Worm (Caenorhabditis elegans): ENCODE measurements around the gene cpsf-3.

The cpsf-3 gene

ce11 chrIV:13314181-13314580, 31.5 kb upstream of the cpsf-3 start (continued):
- TF ChIP-seq rec-8 (tag; optimal IDR thresholded peaks at IDR 0.05): no peak
- TF ChIP-seq lsl-1 (GFP tag; optimal IDR thresholded peaks at IDR 0.05): no peak
- TF ChIP-seq efl-1 (GFP tag; optimal IDR thresholded peaks at IDR 0.05): no peak
- TF ChIP-seq somi-1 (GFP tag; optimal IDR thresholded peaks at IDR 0.05): no peak
- TF ChIP-seq madf-10 (tag; optimal IDR thresholded peaks at IDR 0.05): peak; percentile 22
- TF ChIP-seq ztf-22 (GFP tag; optimal IDR thresholded peaks at IDR 0.05): peak; percentile 27
- TF ChIP-seq Y79H2A.3 (GFP tag; conservative IDR thresholded peaks at IDR 0.05): no peak
- peak; percentile 95 for TF ChIP-seq nhr-80 (tag; optimal IDR thresholded peaks at IDR 0.05)
- TF ChIP-seq dox-1 (GFP tag; IDR thresholded peaks at IDR 0.05): peak; percentile 59
- no peak for TF ChIP-seq F33H1.4 (GFP tag; IDR thresholded peaks at IDR 0.05)
- no peak for TF ChIP-seq ceh-91 (GFP tag; IDR thresholded peaks at IDR 0.05)
- no peak for TF ChIP-seq Y67H2A.10 (GFP tag; conservative IDR thresholded peaks at IDR 0.05)
- TF ChIP-seq tlf-1 (GFP tag; optimal IDR thresholded peaks at IDR 0.05): no peak
- TF ChIP-seq aptf-3 (GFP tag; IDR thresholded peaks at IDR 0.05): no peak
- TF ChIP-seq unc-62 (GFP tag; optimal IDR thresholded peaks at IDR 0.05): peak; percentile 44
- no peak for TF ChIP-seq hmg-20 (GFP tag; IDR thresholded peaks at IDR 0.05)
- TF ChIP-seq nfyb-1 (GFP tag; IDR thresholded peaks at IDR 0.05): peak; percentile 74
- TF ChIP-seq B0336.3 (GFP tag; IDR thresholded peaks at IDR 0.05): peak; percentile 51; the same call in 1 of the 2 replicates
- no peak for TF ChIP-seq sdz-38 (tag; optimal IDR thresholded peaks at IDR 0.05)
- TF ChIP-seq nhr-27 (tag; optimal IDR thresholded peaks at IDR 0.05): no peak
- TF ChIP-seq attf-6 (GFP tag; IDR thresholded peaks at IDR 0.05): no peak
- peak; percentile 38 for TF ChIP-seq tbp1 (GFP tag; optimal IDR thresholded peaks at IDR 0.05)
- TF ChIP-seq ztf-26 (tag; optimal IDR thresholded peaks at IDR 0.05): peak; percentile 3
- TF ChIP-seq pbrm-1 (GFP tag; IDR thresholded peaks at IDR 0.05): no peak
- peak; percentile 26 for TF ChIP-seq lin-40 (tag; optimal IDR thresholded peaks at IDR 0.05)
- TF ChIP-seq hmg-1.2 (GFP tag; IDR thresholded peaks at IDR 0.05): peak; percentile 13; the same call in 1 of the 2 replicates
- no peak for TF ChIP-seq lin-54 (GFP tag; optimal IDR thresholded peaks at IDR 0.05)
- no peak for TF ChIP-seq Y56A3A.18 (GFP tag; IDR thresholded peaks at IDR 0.05)
- no peak for TF ChIP-seq ets-4 (GFP tag; optimal IDR thresholded peaks at IDR 0.05)
- no peak for TF ChIP-seq nfya-2 (GFP tag; IDR thresholded peaks at IDR 0.05)
- TF ChIP-seq lag-1 (GFP tag; IDR thresholded peaks at IDR 0.05): no peak
- no peak for TF ChIP-seq madf-3 (GFP tag; IDR thresholded peaks at IDR 0.05)
- TF ChIP-seq pha-4 (tag; optimal IDR thresholded peaks at IDR 0.05): peak; percentile 91
- no peak for TF ChIP-seq ekl-4 (GFP tag; IDR thresholded peaks at IDR 0.05)
- TF ChIP-seq snpc-3.4 (tag; optimal IDR thresholded peaks at IDR 0.05): no peak
- peak; percentile 46 for TF ChIP-seq chd-7 (tag; optimal IDR thresholded peaks at IDR 0.05)
- TF ChIP-seq ztf-28 (GFP tag; IDR thresholded peaks at IDR 0.05): no peak
- TF ChIP-seq egl-44 (GFP tag; IDR thresholded peaks at IDR 0.05): 0 out of 2 replicates have a peak, but pooled peaks have one; percentile 39
- TF ChIP-seq Y53F4B.3 (GFP tag; IDR thresholded peaks at IDR 0.05): no peak
- TF ChIP-seq dpl-1 (GFP tag; optimal IDR thresholded peaks at IDR 0.05): no peak
- 0 out of 2 replicates have a peak, but pooled peaks have one; percentile 40 for TF ChIP-seq Y53G8AR.9 (GFP tag; conservative IDR thresholded peaks at IDR 0.05)
- no peak for TF ChIP-seq hlh-26 (GFP tag; conservative IDR thresholded peaks at IDR 0.05)
- TF ChIP-seq F39B2.1 (GFP tag; IDR thresholded peaks at IDR 0.05): no peak
- TF ChIP-seq egl-18 (GFP tag; IDR thresholded peaks at IDR 0.05): no peak
- no peak for TF ChIP-seq hlh-12 (tag; optimal IDR thresholded peaks at IDR 0.05)
- no peak for TF ChIP-seq snpc-4 (GFP tag; optimal IDR thresholded peaks at IDR 0.05)
- TF ChIP-seq snpc-4 (tag; optimal IDR thresholded peaks at IDR 0.05): no peak
- no peak for TF ChIP-seq die-1 (tag; optimal IDR thresholded peaks at IDR 0.05)
- TF ChIP-seq ZK185.1 (tag; optimal IDR thresholded peaks at IDR 0.05; ENCODE audit: poor library complexity, severe bottlenecking): peak; percentile 28
- TF ChIP-seq D2030.7 (GFP tag; IDR thresholded peaks at IDR 0.05): no peak
